Worm (Caenorhabditis elegans) whole organism, L1 larva: Measurements from ENCODE around the gene ZK721.3.

ENCODE experiments used
- mep-1 ChIP-seq: fragments of 150-350 bp; optimal IDR thresholded peaks from 2 replicates; lab custom pipeline; 2014; ENCODE audit warnings: missing biosample characterization, missing genetic modification characterization
- nhr-237 ChIP-seq: fragments of 150-350 bp; optimal IDR thresholded peaks from 2 replicates; lab custom pipeline; 2014; ENCODE audit warnings: missing biosample characterization, missing genetic modification characterization

DNA sequence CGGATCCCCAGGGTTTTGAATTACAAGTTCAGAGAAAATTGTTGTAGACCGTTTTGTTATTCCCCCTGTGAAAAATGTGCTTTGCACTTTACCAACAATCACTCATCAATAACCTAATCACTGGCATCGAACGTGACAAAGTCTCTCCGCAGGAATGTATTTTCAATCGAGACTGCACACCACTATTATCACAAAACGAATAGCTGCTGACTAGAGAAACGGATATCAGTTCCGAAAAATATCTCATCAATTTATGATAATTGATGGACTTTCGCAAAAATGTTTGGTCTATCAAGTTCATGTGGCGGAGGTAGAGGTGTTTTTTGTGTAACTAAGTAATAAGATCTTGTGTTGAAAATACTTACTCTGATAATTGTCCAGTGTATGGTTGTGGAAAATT is 23.3 kb upstream of the ZK721.3 start:
- no peak for TF ChIP-seq mep-1 (tag; lab: Kevin White, UChicago)
- no peak for TF ChIP-seq nhr-237 (tag; lab: Kevin White, UChicago)
